Comparison of ENCODE assay signal across 2 fruit fly cellular contexts in the genomic region with DNA sequence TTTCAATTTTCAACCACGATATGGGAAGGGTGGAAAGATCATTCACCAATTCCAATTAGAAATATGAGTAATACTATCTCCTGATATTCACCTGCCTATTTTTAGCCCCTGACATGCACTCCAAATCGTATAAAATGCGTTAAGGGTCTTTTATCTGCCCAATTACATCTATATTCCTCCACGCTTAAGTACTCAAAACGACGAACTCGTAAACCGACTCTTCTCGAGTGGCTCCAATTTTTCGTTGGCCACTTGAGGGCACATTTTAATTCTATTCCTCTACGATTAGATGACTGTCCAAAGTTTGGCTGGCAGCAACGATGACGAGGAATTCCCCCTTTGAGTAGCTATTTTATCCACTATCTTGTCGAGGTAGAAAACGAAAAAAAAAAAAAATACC.
TF ChIP-seq lines count a peak whose summit lies in the region.

No protein-coding gene starts in this region.

- no peak for TF ChIP-seq CTCF in whole organism, embryonic (GFP tag; optimal IDR thresholded peaks at IDR 0.05; lab: Kevin White, UChicago)

TF ChIP-seq in whole organism, embryonic, 481 proteins besides CTCF, POLR2A, EP300 and RAD21:
- TF ChIP-seq Hey (tag; optimal IDR thresholded peaks at IDR 0.05; lab: Kevin White, UChicago) (peak; percentile 8), CG6813 (GFP tag; optimal IDR thresholded peaks at IDR 0.05; lab: Kevin White, UChicago) (no peak), exex (tag; optimal IDR thresholded peaks at IDR 0.05; lab: Kevin White, UChicago) (peak; percentile 79), CG14710 (tag; optimal IDR thresholded peaks at IDR 0.05; lab: Kevin White, UChicago) (no peak), bsh (GFP tag; optimal IDR thresholded peaks at IDR 0.05; lab: Kevin White, UChicago) (no peak), CG2199 (GFP tag; IDR thresholded peaks at IDR 0.05; lab: Robert Waterston, UW) (0 out of 3 replicates have a peak, but pooled peaks have one; percentile 55), CG4424 (GFP tag; optimal IDR thresholded peaks at IDR 0.05; lab: Kevin White, UChicago) (no peak), mirr (GFP tag; optimal IDR thresholded peaks at IDR 0.05; lab: Kevin White, UChicago) (peak; percentile 16), grn (GFP tag; optimal IDR thresholded peaks at IDR 0.05; lab: Kevin White, UChicago) (peak; percentile 58), sd (tag; optimal IDR thresholded peaks at IDR 0.05; lab: Kevin White, UChicago) (peak; percentile 26), CG43689 (GFP tag; IDR thresholded peaks at IDR 0.05; lab: Robert Waterston, UW) (no peak), insv (GFP tag; optimal IDR thresholded peaks at IDR 0.05; lab: Kevin White, UChicago) (peak in 1 of 2 experiments; percentile 35)
TF ChIP-seq in whole organism, embryonic: peak in this region for 7.

TF ChIP-seq in whole organism, wandering third instar larva, 38 proteins besides CTCF, POLR2A, EP300 and RAD21:
- TF ChIP-seq Myc (optimal IDR thresholded peaks at IDR 0.05; lab: Kevin White, UChicago) (no peak), h (GFP tag; optimal IDR thresholded peaks at IDR 0.05; lab: Kevin White, UChicago) (peak; percentile 27)
